Worm (Caenorhabditis elegans) whole organism, mixed stage, embryonic: ENCODE data around the gene C08B6.2.

Source experiments
- M03D4.4 ChIP-seq: sonication (generic microtip); optimal IDR thresholded peaks from 2 replicates; lab custom pipeline; 2017; ENCODE audit warnings: mild to moderate bottlenecking, missing genetic modification characterization, missing compliant biosample characterization
- bed-3 ChIP-seq: fragments of 200-800 bp; sonication (Bioruptor generic); optimal IDR thresholded peaks from 3 replicates; lab custom pipeline; 2018; ENCODE audit warnings: mild to moderate bottlenecking, missing genetic modification characterization, moderate library complexity, missing compliant biosample characterization
- ceh-39 ChIP-seq: fragments of 150-350 bp; optimal IDR thresholded peaks from 2 replicates; lab custom pipeline; 2014; ENCODE audit warnings: missing biosample characterization, missing genetic modification characterization
- ceh-43 ChIP-seq: fragments of 200-800 bp; sonication (Bioruptor generic); optimal IDR thresholded peaks from 2 replicates; lab custom pipeline; 2018; ENCODE audit warnings: mild to moderate bottlenecking, missing genetic modification characterization, moderate library complexity, missing compliant biosample characterization
- ceh-83 ChIP-seq: fragments of 200-800 bp; sonication (Bioruptor generic); optimal IDR thresholded peaks from 2 replicates; lab custom pipeline; 2018; ENCODE audit warnings: mild to moderate bottlenecking, missing genetic modification characterization, missing compliant biosample characterization
- cnd-1 ChIP-seq: fragments of 200-800 bp; sonication (Bioruptor generic); optimal IDR thresholded peaks from 2 replicates; lab custom pipeline; 2018; ENCODE audit warnings: mild to moderate bottlenecking, missing genetic modification characterization, missing compliant biosample characterization
- drap-1 ChIP-seq: fragments of 200-800 bp; sonication (Bioruptor generic); optimal IDR thresholded peaks from 3 replicates; lab custom pipeline; 2018; ENCODE audit warnings: mild to moderate bottlenecking, missing genetic modification characterization, missing compliant biosample characterization
- elt-1 ChIP-seq: sonication (generic microtip); optimal IDR thresholded peaks from 2 replicates; lab custom pipeline; 2017; ENCODE audit warnings: missing genetic modification characterization, mild to moderate bottlenecking, missing compliant biosample characterization, antibody characterized with exemption, moderate library complexity, borderline replicate concordance; ENCODE audit not compliant: insufficient read depth
- elt-3 ChIP-seq: fragments of 150-350 bp; optimal IDR thresholded peaks from 2 replicates; lab custom pipeline; 2014; ENCODE audit warnings: missing biosample characterization, missing genetic modification characterization
- flh-1 ChIP-seq: fragments of 200-800 bp; sonication (Bioruptor generic); optimal IDR thresholded peaks from 2 replicates; lab custom pipeline; 2018; ENCODE audit warnings: mild to moderate bottlenecking, missing genetic modification characterization, moderate library complexity, missing compliant biosample characterization
- ham-2 ChIP-seq: fragments of 200-800 bp; sonication (Bioruptor generic); optimal IDR thresholded peaks from 2 replicates; lab custom pipeline; 2018; ENCODE audit warnings: mild to moderate bottlenecking, missing genetic modification characterization, missing compliant biosample characterization
- hlh-1 ChIP-seq: fragments of 150-350 bp; optimal IDR thresholded peaks from 2 replicates; lab custom pipeline; 2014; ENCODE audit warnings: missing biosample characterization, missing genetic modification reagents, missing genetic modification characterization
- lin-13 ChIP-seq: fragments of 150-350 bp; optimal IDR thresholded peaks from 2 replicates; lab custom pipeline; 2014; ENCODE audit warnings: missing biosample characterization, missing genetic modification characterization
- lin-32 ChIP-seq: fragments of 200-800 bp; sonication (Bioruptor generic); optimal IDR thresholded peaks from 2 replicates; lab custom pipeline; 2018; ENCODE audit warnings: mild to moderate bottlenecking, missing genetic modification characterization, missing compliant biosample characterization
- lsy-2 ChIP-seq: fragments of 150-350 bp; optimal IDR thresholded peaks from 2 replicates; lab custom pipeline; 2014; ENCODE audit warnings: missing biosample characterization, missing genetic modification characterization
- mep-1 ChIP-seq: fragments of 150-350 bp; optimal IDR thresholded peaks from 2 replicates; lab custom pipeline; 2017; ENCODE audit warnings: missing biosample characterization, missing genetic modification reagents, missing genetic modification characterization, inconsistent platforms
- mls-2 ChIP-seq: sonication (generic microtip); optimal IDR thresholded peaks from 2 replicates; lab custom pipeline; 2016; ENCODE audit warnings: mild to moderate bottlenecking, missing genetic modification characterization, moderate library complexity, missing compliant biosample characterization
- nhr-12 ChIP-seq: fragments of 150-350 bp; optimal IDR thresholded peaks from 2 replicates; lab custom pipeline; 2014; ENCODE audit warnings: missing biosample characterization, missing genetic modification characterization
- nhr-2 ChIP-seq: fragments of 150-350 bp; optimal IDR thresholded peaks from 2 replicates; lab custom pipeline; 2014; ENCODE audit warnings: missing biosample characterization, missing genetic modification characterization
- nhr-237 ChIP-seq: fragments of 150-350 bp; optimal IDR thresholded peaks from 2 replicates; lab custom pipeline; 2014; ENCODE audit warnings: missing biosample characterization, missing genetic modification characterization
- nhr-76 ChIP-seq: sonication (generic microtip); optimal IDR thresholded peaks from 2 replicates; lab custom pipeline; 2017; ENCODE audit warnings: missing biosample characterization, missing genetic modification characterization
- pha-4 ChIP-seq: fragments of 150-350 bp; optimal IDR thresholded peaks from 2 replicates; lab custom pipeline; 2018; ENCODE audit warnings: missing biosample characterization, missing genetic modification reagents, missing genetic modification characterization
- sem-2 ChIP-seq: fragments of 200-800 bp; sonication (Bioruptor generic); optimal IDR thresholded peaks from 2 replicates; lab custom pipeline; 2018; ENCODE audit warnings: mild to moderate bottlenecking, missing genetic modification characterization, missing compliant biosample characterization
- snpc-4 ChIP-seq: fragments of 150-350 bp; optimal IDR thresholded peaks from 2 replicates; lab custom pipeline; 2014; ENCODE audit warnings: missing biosample characterization, missing genetic modification characterization
- sptf-1 ChIP-seq: sonication (generic microtip); optimal IDR thresholded peaks from 2 replicates; lab custom pipeline; 2017; ENCODE audit warnings: mild to moderate bottlenecking, missing genetic modification characterization, moderate library complexity, missing compliant biosample characterization
- tbx-8 ChIP-seq: fragments of 200-800 bp; sonication (Bioruptor generic); optimal IDR thresholded peaks from 2 replicates; lab custom pipeline; 2018; ENCODE audit warnings: mild to moderate bottlenecking, missing genetic modification characterization, moderate library complexity, missing compliant biosample characterization
- unc-120 ChIP-seq: sonication (generic microtip); optimal IDR thresholded peaks from 2 replicates; lab custom pipeline; 2017; ENCODE audit warnings: missing genetic modification characterization, missing compliant biosample characterization; ENCODE audit not compliant: poor library complexity, severe bottlenecking
- unc-39 ChIP-seq: fragments of 150-350 bp; optimal IDR thresholded peaks from 2 replicates; lab custom pipeline; 2014; ENCODE audit warnings: missing biosample characterization, missing genetic modification characterization
- unc-62 ChIP-seq: fragments of 150-350 bp; optimal IDR thresholded peaks from 2 replicates; lab custom pipeline; 2014; ENCODE audit warnings: missing biosample characterization, missing genetic modification reagents, missing genetic modification characterization
- zip-8 ChIP-seq: fragments of 150-350 bp; optimal IDR thresholded peaks from 2 replicates; lab custom pipeline; 2014; ENCODE audit warnings: missing biosample characterization, missing genetic modification characterization
- ztf-11 ChIP-seq: fragments of 150-350 bp; optimal IDR thresholded peaks from 2 replicates; lab custom pipeline; 2014; ENCODE audit warnings: missing biosample characterization, missing genetic modification characterization

C08B6.2 gene

DNA sequence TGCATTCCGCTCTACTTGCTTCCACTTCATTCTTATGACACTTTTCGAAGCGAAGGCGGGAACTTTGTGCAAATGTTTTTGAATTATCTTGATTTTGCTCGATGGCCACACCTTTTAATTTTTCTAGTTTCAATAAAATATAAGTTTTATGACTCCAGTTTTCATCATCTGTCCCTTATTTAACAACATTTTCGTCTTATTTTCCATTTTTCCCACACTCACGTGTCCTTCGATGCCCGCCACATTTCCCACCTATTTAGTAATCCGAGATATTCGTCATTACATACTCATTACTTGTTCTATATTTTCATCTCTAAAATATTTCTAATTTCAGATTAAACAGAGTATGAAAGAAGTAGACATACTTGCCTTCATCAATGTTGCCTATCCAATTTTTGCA lies 11.1 kb upstream of the C08B6.2 start, which contains the start of gene srd-49:
TSS of gene srd-49 (plus strand) at position 301 of the 400 bp plus-strand sequence.
- no peak for TF ChIP-seq hlh-1 (tag; lab: Kevin White, UChicago)

DNA sequence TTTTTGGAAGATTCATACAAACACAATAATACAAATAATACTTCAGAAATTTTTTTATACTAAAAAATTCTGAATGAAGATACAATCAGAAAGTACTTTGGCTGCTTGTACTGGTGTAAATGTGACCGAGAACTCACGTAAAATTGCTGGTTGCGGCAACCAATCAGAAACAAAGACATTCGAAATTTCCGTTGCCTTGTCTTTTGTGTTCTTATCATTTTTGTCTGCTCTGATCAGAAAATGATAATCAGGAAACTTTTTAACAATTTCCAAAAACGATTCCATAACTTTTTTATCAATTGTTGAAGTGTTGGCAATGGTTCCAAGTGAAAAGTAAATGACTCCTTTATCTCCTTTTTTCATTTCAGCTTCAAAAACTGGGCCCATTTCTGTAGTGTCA lies 8.6 kb upstream of the C08B6.2 start:
- TF ChIP-seq unc-39 (no peak), nhr-2 (no peak)

- TF ChIP-seq flh-1 (GFP tag; lab: Kevin White, UChicago) (no peak), nhr-76 (tag; lab: Kevin White, UChicago) (no peak), elt-3 (tag; lab: Kevin White, UChicago) (no peak), zip-8 (no peak), lin-32 (GFP tag; lab: Kevin White, UChicago) (no peak), lsy-2 (no peak), ham-2 (no peak), snpc-4 (no peak), M03D4.4 (tag; lab: Kevin White, UChicago) (no peak), elt-1 (tag; lab: Kevin White, UChicago) (no peak), ceh-43 (GFP tag; lab: Kevin White, UChicago) (no peak)
These were observed 7.1 kb upstream of the C08B6.2 start, which contains the start of gene ugt-47 for ce11 chrV:10098429-10098828. Gene ugt-47 (minus strand): TSS chrV:10098597.

- no peak for TF ChIP-seq zip-8
These were observed 3.6 kb upstream of the C08B6.2 start, which contains the start of gene C08B6.14 for ce11 chrV:10101916-10102315. Gene C08B6.14 (minus strand): TSS chrV:10102016.

ce11 chrV:10103811-10104210 lies 1.7 kb upstream of the C08B6.2 start:
- TF ChIP-seq cnd-1, result no peak
- TF ChIP-seq unc-39, result no peak
- no peak for TF ChIP-seq lin-32 (GFP tag; lab: Kevin White, UChicago)
- TF ChIP-seq mls-2 (tag; lab: Kevin White, UChicago), result no peak
- TF ChIP-seq snpc-4, result no peak
- no peak for TF ChIP-seq unc-120 (tag; lab: Kevin White, UChicago)
- no peak for TF ChIP-seq nhr-12 (tag; lab: Kevin White, UChicago)
- TF ChIP-seq mep-1, result no peak
- TF ChIP-seq ztf-11 (tag; lab: Kevin White, UChicago), result no peak
- TF ChIP-seq drap-1, result no peak
- no peak for TF ChIP-seq pha-4 (tag; lab: Kevin White, UChicago)
- no peak for TF ChIP-seq nhr-237
- TF ChIP-seq tbx-8, result no peak

DNA sequence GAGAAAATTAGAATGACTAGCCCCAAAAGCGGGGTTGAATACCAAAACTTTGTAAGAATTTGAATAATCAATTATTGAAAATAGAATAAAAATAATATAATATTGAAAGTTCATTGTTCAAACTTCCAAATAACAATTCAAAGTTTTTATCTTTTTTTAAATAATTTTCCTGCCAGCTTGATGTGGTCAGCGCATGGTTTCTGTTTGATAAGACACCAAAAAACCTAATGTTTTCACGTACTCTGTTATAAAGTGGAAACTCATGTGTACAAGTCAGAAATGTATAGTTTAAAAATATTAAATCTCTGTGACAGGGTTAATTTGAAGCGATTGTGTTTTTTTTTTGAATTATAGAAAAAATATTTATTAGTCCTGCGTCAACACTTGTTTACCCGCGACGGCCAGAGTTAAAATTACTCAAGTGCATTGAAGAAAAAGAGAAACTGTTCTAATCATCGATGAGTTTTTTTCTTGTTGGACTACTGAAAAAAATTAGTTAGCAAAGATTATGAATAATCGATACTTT lies 664 bp upstream of the C08B6.2 start, which contains the start of gene ugt-17:
TSS of gene ugt-17 (minus strand) at position 180 of the 526 bp plus-strand sequence.
- TF ChIP-seq nhr-76 (tag; lab: Kevin White, UChicago) (no peak), ztf-11 (tag; lab: Kevin White, UChicago) (no peak), unc-62 (GFP tag; lab: Kevin White, UChicago) (no peak)

DNA sequence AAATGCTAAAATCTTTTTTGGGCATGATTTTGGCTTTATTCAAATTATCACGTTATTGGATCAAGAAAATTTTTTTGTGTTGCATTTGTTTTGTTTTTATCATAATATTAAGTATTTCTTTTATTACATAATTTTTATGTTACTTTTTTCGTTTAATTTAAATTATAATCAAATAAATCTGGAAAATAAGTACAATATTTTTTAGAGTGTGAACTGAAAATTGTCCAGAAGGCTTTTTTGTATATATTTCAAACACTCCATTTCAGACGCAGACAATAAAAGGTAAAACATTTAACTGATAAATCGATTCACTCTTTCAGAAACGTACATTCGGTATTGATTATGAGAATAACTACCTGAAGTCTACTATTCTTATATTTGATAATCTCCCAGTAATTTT lies 1.8 kb downstream of the C08B6.2 start, which contains the start of gene C08B6.11:
TSS of gene C08B6.11 (plus strand) at position 301 of the 400 bp plus-strand sequence.
- no peak for TF ChIP-seq unc-62 (GFP tag; lab: Kevin White, UChicago)
- TF ChIP-seq sem-2 (GFP tag; lab: Kevin White, UChicago), result no peak
- no peak for TF ChIP-seq nhr-2
- TF ChIP-seq bed-3 (GFP tag; lab: Kevin White, UChicago), result no peak
- TF ChIP-seq unc-39, result no peak
- no peak for TF ChIP-seq elt-1 (tag; lab: Kevin White, UChicago)
- TF ChIP-seq ceh-39 (tag; lab: Kevin White, UChicago), result no peak
- TF ChIP-seq nhr-76 (tag; lab: Kevin White, UChicago), result no peak
- no peak for TF ChIP-seq sptf-1 (tag; lab: Kevin White, UChicago)
- no peak for TF ChIP-seq lin-32 (GFP tag; lab: Kevin White, UChicago)
- TF ChIP-seq drap-1, result no peak
- no peak for TF ChIP-seq nhr-237
- TF ChIP-seq lin-13 (tag; lab: Kevin White, UChicago), result no peak
- no peak for TF ChIP-seq zip-8
- no peak for TF ChIP-seq snpc-4
- no peak for TF ChIP-seq lsy-2
- TF ChIP-seq ceh-83 (GFP tag; lab: Kevin White, UChicago), result no peak
- no peak for TF ChIP-seq cnd-1
